Fruit fly (Drosophila melanogaster): ENCODE measurements around the gene CG3631.

Gene CG3631

DNA sequence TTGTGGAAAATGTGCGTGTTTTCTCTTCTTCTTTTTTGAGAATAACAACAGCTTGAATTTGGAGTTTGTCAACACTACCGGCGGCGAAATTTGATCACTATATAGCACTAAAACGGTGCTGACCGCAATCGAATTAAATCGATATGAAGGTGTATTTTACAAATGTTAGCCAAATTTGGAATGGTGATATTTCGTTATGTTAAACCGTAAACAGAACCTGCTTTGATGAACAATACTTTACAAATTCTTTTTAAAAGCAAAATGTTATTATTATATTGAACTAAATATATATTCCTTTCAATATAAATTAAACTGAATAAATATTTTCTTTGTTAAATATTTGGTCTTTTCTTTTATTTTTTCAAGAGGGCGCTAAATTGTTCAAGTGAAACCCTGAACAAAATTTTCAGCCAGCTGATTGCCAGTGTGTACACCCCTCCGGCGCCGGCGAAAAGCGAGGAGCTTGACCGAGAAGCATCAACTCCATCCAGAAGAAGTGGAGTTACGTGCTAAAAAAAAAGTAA, 6.8 kb downstream of the CG3631 start, which contains the start of the genes Rrp6, CG33331 and CG33332 (continued):
- peak; percentile 58 for TF ChIP-seq CG18011 (GFP tag; optimal IDR thresholded peaks at IDR 0.05)
- peak; percentile 33 for TF ChIP-seq CG12071 (GFP tag; optimal IDR thresholded peaks at IDR 0.05)
- peak; percentile 61 for TF ChIP-seq maf-S (GFP tag; optimal IDR thresholded peaks at IDR 0.05)
- no peak for TF ChIP-seq CG7745 (tag; optimal IDR thresholded peaks at IDR 0.05)
- peak; percentile 51 for TF ChIP-seq esg (GFP tag; conservative IDR thresholded peaks at IDR 0.05)
- peak; percentile 45 for TF ChIP-seq Mad (GFP tag; optimal IDR thresholded peaks at IDR 0.05)

DNA sequence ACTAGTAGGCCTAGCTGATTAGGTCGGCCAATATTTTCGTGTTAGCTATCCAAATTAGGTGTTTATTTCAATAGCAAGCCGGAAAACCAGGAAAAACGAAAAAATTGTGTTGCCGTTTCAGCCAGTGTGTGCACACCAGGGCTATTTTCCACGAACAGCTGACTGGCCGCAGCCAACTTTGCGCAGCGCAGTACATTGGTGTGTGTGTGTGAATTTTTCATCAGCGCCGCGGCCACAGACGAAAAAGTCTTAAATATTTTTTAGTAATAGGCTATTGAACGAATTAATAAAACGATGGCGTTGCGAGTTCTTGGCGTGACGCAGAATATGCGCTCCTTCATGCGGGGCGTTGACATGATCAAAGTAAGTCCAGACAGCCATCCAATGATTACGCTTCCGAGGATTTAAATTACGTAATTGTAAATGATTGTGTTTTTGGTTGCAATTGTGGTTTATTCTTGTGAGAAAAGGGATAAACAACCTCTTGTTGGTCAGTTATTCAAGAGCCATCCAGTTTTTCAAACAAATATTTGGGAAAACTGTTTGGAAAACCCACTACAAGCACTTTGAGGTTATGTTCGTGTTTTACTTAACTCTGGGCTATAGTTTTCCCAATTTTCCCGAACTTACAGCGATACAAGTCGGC, 10.9 kb downstream of the CG3631 start, which contains the start of the genes CycC and UQCR-C1:
TSS of gene CycC (minus strand) at position 142 of the 646 bp plus-strand sequence.
TSS of gene UQCR-C1 (plus strand) at position 168 of the 646 bp plus-strand sequence.
- TF ChIP-seq Oaz (GFP tag; IDR thresholded peaks at IDR 0.05), result no peak
- TF ChIP-seq ftz-f1 (GFP tag; optimal IDR thresholded peaks at IDR 0.05), result no peak
- no peak for TF ChIP-seq pnt (GFP tag; optimal IDR thresholded peaks at IDR 0.05)
- no peak for TF ChIP-seq CG14014 (GFP tag; IDR thresholded peaks at IDR 0.05)
- no peak for TF ChIP-seq toy (GFP tag; IDR thresholded peaks at IDR 0.05)
- no peak for TF ChIP-seq CG7745 (tag; optimal IDR thresholded peaks at IDR 0.05)
- no peak for TF ChIP-seq CG1602 (GFP tag; optimal IDR thresholded peaks at IDR 0.05)
- TF ChIP-seq Hand (GFP tag; optimal IDR thresholded peaks at IDR 0.05), result no peak
- TF ChIP-seq Blimp-1 (GFP tag; optimal IDR thresholded peaks at IDR 0.05), result no peak
- no peak for TF ChIP-seq ranshi (GFP tag; IDR thresholded peaks at IDR 0.05)
- no peak for TF ChIP-seq prd (optimal IDR thresholded peaks at IDR 0.05)
- TF ChIP-seq prd (GFP tag; IDR thresholded peaks at IDR 0.05), result no peak
- TF ChIP-seq HHEX (GFP tag; optimal IDR thresholded peaks at IDR 0.05), result no peak
- TF ChIP-seq CG12659 (GFP tag; optimal IDR thresholded peaks at IDR 0.05), result peak; percentile 23
- TF ChIP-seq NfI (GFP tag; optimal IDR thresholded peaks at IDR 0.05), result no peak
- TF ChIP-seq Spps (tag; optimal IDR thresholded peaks at IDR 0.05), result no peak
- peak; percentile 19; the same call in 1 of the 2 replicates for TF ChIP-seq amos (GFP tag; IDR thresholded peaks at IDR 0.05; ENCODE audit: partially characterized antibody)
- TF ChIP-seq maf-S (GFP tag; optimal IDR thresholded peaks at IDR 0.05), result no peak
- TF ChIP-seq Rx (GFP tag; IDR thresholded peaks at IDR 0.05), result no peak
- no peak for TF ChIP-seq stc (GFP tag; IDR thresholded peaks at IDR 0.05)
- no peak for TF ChIP-seq pros (GFP tag; optimal IDR thresholded peaks at IDR 0.05)
- peak; percentile 57 for TF ChIP-seq CG9437 (GFP tag; optimal IDR thresholded peaks at IDR 0.05)
- 0 out of 4 replicates have a peak, but pooled peaks have one; percentile 15 for TF ChIP-seq Dll (GFP tag; IDR thresholded peaks at IDR 0.05; ENCODE audit: partially characterized antibody)
- no peak for TF ChIP-seq CG17361 (GFP tag; IDR thresholded peaks at IDR 0.05)
- TF ChIP-seq CG8388 (GFP tag; optimal IDR thresholded peaks at IDR 0.05), result no peak
- no peak for TF ChIP-seq al (GFP tag; IDR thresholded peaks at IDR 0.05)
- no peak for TF ChIP-seq CG11085 (GFP tag; IDR thresholded peaks at IDR 0.05)
- peak; percentile 64 for TF ChIP-seq CG1603 (tag; optimal IDR thresholded peaks at IDR 0.05)
- TF ChIP-seq CG5180 (GFP tag; optimal IDR thresholded peaks at IDR 0.05), result no peak
- no peak for TF ChIP-seq C15 (GFP tag; IDR thresholded peaks at IDR 0.05)
- no peak for TF ChIP-seq PHDP (tag; optimal IDR thresholded peaks at IDR 0.05)
- TF ChIP-seq ab (GFP tag; optimal IDR thresholded peaks at IDR 0.05), result no peak
- TF ChIP-seq fd96Cb (tag; optimal IDR thresholded peaks at IDR 0.05), result no peak
- TF ChIP-seq Hmx (GFP tag; optimal IDR thresholded peaks at IDR 0.05), result no peak
- peak; percentile 41 for TF ChIP-seq pfk (GFP tag; optimal IDR thresholded peaks at IDR 0.05)
- TF ChIP-seq Ets97D (GFP tag; optimal IDR thresholded peaks at IDR 0.05), result peak; percentile 33
- TF ChIP-seq Dip3 (GFP tag; optimal IDR thresholded peaks at IDR 0.05), result no peak
- TF ChIP-seq sisA (GFP tag; IDR thresholded peaks at IDR 0.05), result no peak
- no peak for TF ChIP-seq CG10431 (GFP tag; optimal IDR thresholded peaks at IDR 0.05)
- TF ChIP-seq ssp (GFP tag; IDR thresholded peaks at IDR 0.05), result no peak
- no peak for TF ChIP-seq CG9609 (GFP tag; optimal IDR thresholded peaks at IDR 0.05)
- TF ChIP-seq CG11696 (GFP tag; IDR thresholded peaks at IDR 0.05), result no peak
- no peak for TF ChIP-seq Antp (GFP tag; optimal IDR thresholded peaks at IDR 0.05)
- TF ChIP-seq zen2 (GFP tag; IDR thresholded peaks at IDR 0.05; ENCODE audit: partially characterized antibody), result no peak
